Fruit fly (Drosophila melanogaster): ENCODE results near the gene B-H2.

Gene B-H2

DNA sequence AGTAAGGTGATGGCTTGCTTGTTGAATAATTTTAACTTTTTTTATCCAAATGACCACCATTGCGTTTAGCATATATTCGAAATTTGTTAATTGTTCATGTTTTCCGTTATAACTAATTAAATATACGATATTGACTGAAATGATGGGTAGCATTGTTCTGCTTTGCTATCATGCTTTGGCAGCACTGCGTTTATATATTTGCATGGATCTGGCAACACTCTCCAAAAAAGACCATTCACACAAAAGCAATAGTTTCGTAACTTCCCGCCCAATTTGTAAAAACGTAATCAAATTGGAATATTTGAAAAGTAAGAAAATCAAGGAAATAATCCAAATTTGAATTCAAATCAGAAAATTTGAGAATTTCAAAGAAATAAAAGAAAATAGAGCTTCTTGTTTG lies 8.8 kb upstream of the B-H2 start (continued):
- TF ChIP-seq Dref (GFP tag; IDR thresholded peaks at IDR 0.05) (0 out of 2 replicates have a peak, but pooled peaks have one; percentile 23), nau (GFP tag; optimal IDR thresholded peaks at IDR 0.05) (no peak), CG15601 (tag; optimal IDR thresholded peaks at IDR 0.05) (peak; percentile 17), sug (tag; optimal IDR thresholded peaks at IDR 0.05) (peak; percentile 1), Lpt (GFP tag; optimal IDR thresholded peaks at IDR 0.05) (no peak), exex (tag; optimal IDR thresholded peaks at IDR 0.05) (peak; percentile 44), CG8290 (GFP tag; optimal IDR thresholded peaks at IDR 0.05) (no peak), CG8290 (tag; optimal IDR thresholded peaks at IDR 0.05) (peak in 1 of 2 experiments; percentile 66), sim (GFP tag; IDR thresholded peaks at IDR 0.05) (no peak), dati (GFP tag; IDR thresholded peaks at IDR 0.05) (no peak), ken (GFP tag; IDR thresholded peaks at IDR 0.05) (no peak), pzg (GFP tag; optimal IDR thresholded peaks at IDR 0.05) (peak; percentile 89), stwl (tag; optimal IDR thresholded peaks at IDR 0.05) (peak; percentile 100), ac (GFP tag; optimal IDR thresholded peaks at IDR 0.05) (no peak), z (GFP tag; IDR thresholded peaks at IDR 0.05) (no peak), lola (GFP tag; optimal IDR thresholded peaks at IDR 0.05) (no peak), CG34376 (GFP tag; optimal IDR thresholded peaks at IDR 0.05) (no peak), chm (GFP tag; IDR thresholded peaks at IDR 0.05) (no peak), CG31441 (GFP tag; IDR thresholded peaks at IDR 0.05) (0 out of 2 replicates have a peak, but pooled peaks have one; percentile 16), CG33213 (GFP tag; optimal IDR thresholded peaks at IDR 0.05) (peak; percentile 67), CG3847 (GFP tag; IDR thresholded peaks at IDR 0.05) (peak; percentile 87), CG1529 (GFP tag; optimal IDR thresholded peaks at IDR 0.05) (no peak), CG12071 (GFP tag; optimal IDR thresholded peaks at IDR 0.05) (no peak), grau (tag; optimal IDR thresholded peaks at IDR 0.05) (peak; percentile 2), CG17912 (GFP tag; optimal IDR thresholded peaks at IDR 0.05) (peak; percentile 35), CG31224 (GFP tag; IDR thresholded peaks at IDR 0.05) (no peak), Med (GFP tag) (peak; percentile 67), Myb (GFP tag; optimal IDR thresholded peaks at IDR 0.05) (peak; percentile 97), sens (GFP tag) (peak; percentile 56), phol (tag; optimal IDR thresholded peaks at IDR 0.05) (peak; percentile 25), CG12769 (tag; optimal IDR thresholded peaks at IDR 0.05) (peak; percentile 13), CG15514 (GFP tag; optimal IDR thresholded peaks at IDR 0.05) (peak; percentile 50), D19B (GFP tag; optimal IDR thresholded peaks at IDR 0.05) (no peak), Dll (GFP tag; IDR thresholded peaks at IDR 0.05; ENCODE audit: partially characterized antibody) (peak; percentile 58; the same call in 3 of the 4 replicates), CG2116 (GFP tag; optimal IDR thresholded peaks at IDR 0.05) (peak; percentile 21), Lim3 (GFP tag; IDR thresholded peaks at IDR 0.05) (no peak), CG30431 (GFP tag; optimal IDR thresholded peaks at IDR 0.05) (no peak), nom (GFP tag; optimal IDR thresholded peaks at IDR 0.05) (peak; percentile 4), Doc3 (GFP tag; IDR thresholded peaks at IDR 0.05; ENCODE audit: partially characterized antibody) (peak; percentile 42; the same call in 1 of the 3 replicates), HLH4C (GFP tag; IDR thresholded peaks at IDR 0.05; ENCODE audit: partially characterized antibody) (peak; percentile 46; the same call in 2 of the 3 replicates), CG7963 (GFP tag; IDR thresholded peaks at IDR 0.05; ENCODE audit: partially characterized antibody) (peak; percentile 70; the same call in 2 of the 3 replicates), knrl (GFP tag; IDR thresholded peaks at IDR 0.05; ENCODE audit: partially characterized antibody) (0 out of 3 replicates have a peak, but pooled peaks have one; percentile 47), cato (GFP tag; optimal IDR thresholded peaks at IDR 0.05; ENCODE audit: borderline replicate concordance) (no peak), CG12391 (tag; optimal IDR thresholded peaks at IDR 0.05) (peak; percentile 14), CG12659 (GFP tag; optimal IDR thresholded peaks at IDR 0.05) (peak; percentile 56), Sry-δ (GFP tag; optimal IDR thresholded peaks at IDR 0.05) (peak; percentile 44), CG16779 (GFP tag; IDR thresholded peaks at IDR 0.05) (no peak), CG15073 (GFP tag; optimal IDR thresholded peaks at IDR 0.05) (no peak), fd64A (GFP tag; optimal IDR thresholded peaks at IDR 0.05) (no peak), CG17361 (GFP tag; IDR thresholded peaks at IDR 0.05) (0 out of 3 replicates have a peak, but pooled peaks have one; percentile 11)

Measured in whole organism, embryonic.